Worm (Caenorhabditis elegans) whole organism, midembryonic: ENCODE data around the gene cdr-4.

Experiments used
- T22C8.4 ChIP-seq: fragments of 200-800 bp; sonication (Bioruptor generic); IDR thresholded peaks from 2 replicates; pipeline ENCODE4 v1.3.6; 2022; ENCODE audit warnings: missing genetic modification characterization, missing compliant biosample characterization
- cog-1 ChIP-seq: sonication (generic microtip); optimal IDR thresholded peaks from 2 replicates; lab custom pipeline; 2016; ENCODE audit warnings: missing genetic modification characterization, missing compliant biosample characterization
- flt-1 ChIP-seq: fragments of 200-800 bp; sonication (Bioruptor generic); IDR thresholded peaks from 2 replicates; pipeline ENCODE4 v1.3.6; 2022; ENCODE audit warnings: missing genetic modification characterization, missing compliant biosample characterization
- klf-2 ChIP-seq: fragments of 200-800 bp; sonication (Bioruptor generic); conservative IDR thresholded peaks from 2 replicates; pipeline ENCODE4 v1.3.6; 2022; ENCODE audit warnings: missing genetic modification reagents, missing genetic modification characterization, missing compliant biosample characterization
- med-1 ChIP-seq: sonication (generic microtip); optimal IDR thresholded peaks from 2 replicates; lab custom pipeline; 2017; ENCODE audit warnings: missing genetic modification characterization, mild to moderate bottlenecking, missing compliant biosample characterization, antibody characterized with exemption, missing genetic modification reagents; ENCODE audit not compliant: insufficient read depth
- ref-1 ChIP-seq: fragments of 200-800 bp; sonication (Bioruptor generic); conservative IDR thresholded peaks from 2 replicates; pipeline ENCODE4 v1.3.6; 2022; ENCODE audit warnings: missing genetic modification reagents, missing genetic modification characterization, missing compliant biosample characterization
- tab-1 ChIP-seq: fragments of 200-800 bp; sonication (Bioruptor generic); IDR thresholded peaks from 2 replicates; pipeline ENCODE4 v1.3.6; 2022; ENCODE audit warnings: missing genetic modification characterization, missing compliant biosample characterization
- ztf-23 ChIP-seq: fragments of 200-800 bp; sonication (Bioruptor generic); IDR thresholded peaks from 2 replicates; pipeline ENCODE4 v1.3.6; 2022; ENCODE audit warnings: missing genetic modification reagents, missing genetic modification characterization, missing compliant biosample characterization
- ztf-29 ChIP-seq: fragments of 200-800 bp; sonication (Bioruptor generic); IDR thresholded peaks from 2 replicates; pipeline ENCODE4 v1.3.6; 2022; ENCODE audit warnings: missing genetic modification reagents, missing genetic modification characterization, missing compliant biosample characterization

cdr-4 gene

ce11 chrV:12429039-12429438 lies 20.6 kb upstream of the cdr-4 start, which contains the start of gene C54D10.5:
Gene C54D10.5, plus strand, starts transcription at chrV:12429339.
- TF ChIP-seq med-1 (GFP tag; lab: Kevin White, UChicago) (no peak), cog-1 (tag; lab: Kevin White, UChicago) (no peak), tab-1 (GFP tag; lab: Robert Waterston, UW) (no peak), T22C8.4 (no peak), klf-2 (GFP tag; lab: Robert Waterston, UW) (no peak), flt-1 (no peak), ztf-29 (GFP tag; lab: Robert Waterston, UW) (no peak), ref-1 (GFP tag; lab: Robert Waterston, UW) (no peak), ztf-23 (GFP tag; lab: Robert Waterston, UW) (no peak)

- no peak for TF ChIP-seq tab-1 (GFP tag; lab: Robert Waterston, UW)
- no peak for TF ChIP-seq med-1 (GFP tag; lab: Kevin White, UChicago)
These were observed 19.4 kb upstream of the cdr-4 start for ce11 chrV:12427826-12428225.

- TF ChIP-seq med-1 (GFP tag; lab: Kevin White, UChicago) (no peak), cog-1 (tag; lab: Kevin White, UChicago) (no peak), T22C8.4 (no peak), flt-1 (no peak), ztf-23 (GFP tag; lab: Robert Waterston, UW) (no peak), tab-1 (GFP tag; lab: Robert Waterston, UW) (no peak), ztf-29 (GFP tag; lab: Robert Waterston, UW) (no peak), ref-1 (GFP tag; lab: Robert Waterston, UW) (no peak), klf-2 (GFP tag; lab: Robert Waterston, UW) (no peak)
These were observed 12.9 kb upstream of the cdr-4 start for ce11 chrV:12421360-12421759.

ce11 chrV:12420843-12421242 lies 12.4 kb upstream of the cdr-4 start, which contains the start of gene C54D10.4:
Gene C54D10.4, minus strand, starts transcription at chrV:12420943.
- TF ChIP-seq cog-1 (tag; lab: Kevin White, UChicago) (no peak), flt-1 (no peak), med-1 (GFP tag; lab: Kevin White, UChicago) (no peak), ztf-23 (GFP tag; lab: Robert Waterston, UW) (no peak), tab-1 (GFP tag; lab: Robert Waterston, UW) (no peak), klf-2 (GFP tag; lab: Robert Waterston, UW) (no peak), ztf-29 (GFP tag; lab: Robert Waterston, UW) (no peak), T22C8.4 (no peak), ref-1 (GFP tag; lab: Robert Waterston, UW) (no peak)

ce11 chrV:12418292-12418691 lies 9.9 kb upstream of the cdr-4 start, which contains the start of gene C54D10.3:
Gene C54D10.3, plus strand, starts transcription at chrV:12418592.
- TF ChIP-seq ztf-29 (GFP tag; lab: Robert Waterston, UW) (no peak), tab-1 (GFP tag; lab: Robert Waterston, UW) (no peak), ref-1 (GFP tag; lab: Robert Waterston, UW) (no peak), flt-1 (no peak), T22C8.4 (no peak), ztf-23 (GFP tag; lab: Robert Waterston, UW) (no peak), cog-1 (tag; lab: Kevin White, UChicago) (no peak), med-1 (GFP tag; lab: Kevin White, UChicago) (no peak), klf-2 (GFP tag; lab: Robert Waterston, UW) (no peak)

ce11 chrV:12417277-12417676 lies 8.9 kb upstream of the cdr-4 start, which contains the start of gene cdr-3:
Gene cdr-3, minus strand, starts transcription at chrV:12417377.
- no peak for TF ChIP-seq tab-1 (GFP tag; lab: Robert Waterston, UW)
- TF ChIP-seq med-1 (GFP tag; lab: Kevin White, UChicago), result no peak
- no peak for TF ChIP-seq T22C8.4
- no peak for TF ChIP-seq ztf-29 (GFP tag; lab: Robert Waterston, UW)
- TF ChIP-seq klf-2 (GFP tag; lab: Robert Waterston, UW), result no peak
- no peak for TF ChIP-seq flt-1
- TF ChIP-seq ztf-23 (GFP tag; lab: Robert Waterston, UW), result no peak
- no peak for TF ChIP-seq ref-1 (GFP tag; lab: Robert Waterston, UW)
- no peak for TF ChIP-seq cog-1 (tag; lab: Kevin White, UChicago)

ce11 chrV:12415656-12416055 lies 7.2 kb upstream of the cdr-4 start, which contains the start of gene cdr-2:
Gene cdr-2, minus strand, starts transcription at chrV:12415709.
- TF ChIP-seq klf-2 (GFP tag; lab: Robert Waterston, UW) (no peak), T22C8.4 (no peak), med-1 (GFP tag; lab: Kevin White, UChicago) (no peak), ref-1 (GFP tag; lab: Robert Waterston, UW) (no peak), tab-1 (GFP tag; lab: Robert Waterston, UW) (no peak), cog-1 (tag; lab: Kevin White, UChicago) (no peak), ztf-23 (GFP tag; lab: Robert Waterston, UW) (no peak), flt-1 (no peak), ztf-29 (GFP tag; lab: Robert Waterston, UW) (no peak)

ce11 chrV:12414362-12414761 lies 5.9 kb upstream of the cdr-4 start:
- no peak for TF ChIP-seq flt-1
- TF ChIP-seq klf-2 (GFP tag; lab: Robert Waterston, UW), result no peak
- no peak for TF ChIP-seq ztf-23 (GFP tag; lab: Robert Waterston, UW)

ce11 chrV:12413651-12414114 lies 5.3 kb upstream of the cdr-4 start, which contains the start of gene cdr-6:
Gene cdr-6, minus strand, starts transcription at chrV:12413701.
- TF ChIP-seq ztf-23 (GFP tag; lab: Robert Waterston, UW) (no peak), klf-2 (GFP tag; lab: Robert Waterston, UW) (no peak), ref-1 (GFP tag; lab: Robert Waterston, UW) (no peak), T22C8.4 (no peak), cog-1 (tag; lab: Kevin White, UChicago) (no peak), med-1 (GFP tag; lab: Kevin White, UChicago) (no peak), flt-1 (no peak), tab-1 (GFP tag; lab: Robert Waterston, UW) (no peak), ztf-29 (GFP tag; lab: Robert Waterston, UW) (no peak)
